Worm (Caenorhabditis elegans) whole organism, mixed stage, embryonic: ENCODE data around the gene dpf-2.

Source experiments
- M03D4.4 ChIP-seq: sonication (generic microtip); optimal IDR thresholded peaks from 2 replicates; lab custom pipeline; 2017; ENCODE audit warnings: mild to moderate bottlenecking, missing genetic modification characterization, missing compliant biosample characterization
- bed-3 ChIP-seq: fragments of 200-800 bp; sonication (Bioruptor generic); optimal IDR thresholded peaks from 3 replicates; lab custom pipeline; 2018; ENCODE audit warnings: mild to moderate bottlenecking, missing genetic modification characterization, moderate library complexity, missing compliant biosample characterization
- blmp-1 ChIP-seq: fragments of 150-350 bp; optimal IDR thresholded peaks from 2 replicates; lab custom pipeline; 2014; ENCODE audit warnings: missing biosample characterization, missing genetic modification characterization
- ceh-39 ChIP-seq: fragments of 150-350 bp; optimal IDR thresholded peaks from 2 replicates; lab custom pipeline; 2014; ENCODE audit warnings: missing biosample characterization, missing genetic modification characterization
- ceh-43 ChIP-seq: fragments of 200-800 bp; sonication (Bioruptor generic); optimal IDR thresholded peaks from 2 replicates; lab custom pipeline; 2018; ENCODE audit warnings: mild to moderate bottlenecking, missing genetic modification characterization, moderate library complexity, missing compliant biosample characterization
- ceh-83 ChIP-seq: fragments of 200-800 bp; sonication (Bioruptor generic); optimal IDR thresholded peaks from 2 replicates; lab custom pipeline; 2018; ENCODE audit warnings: mild to moderate bottlenecking, missing genetic modification characterization, missing compliant biosample characterization
- ces-1 ChIP-seq: fragments of 150-350 bp; optimal IDR thresholded peaks from 2 replicates; lab custom pipeline; 2014; ENCODE audit warnings: missing biosample characterization, missing genetic modification reagents, missing genetic modification characterization
- cnd-1 ChIP-seq: fragments of 200-800 bp; sonication (Bioruptor generic); optimal IDR thresholded peaks from 2 replicates; lab custom pipeline; 2018; ENCODE audit warnings: mild to moderate bottlenecking, missing genetic modification characterization, missing compliant biosample characterization
- drap-1 ChIP-seq: fragments of 200-800 bp; sonication (Bioruptor generic); optimal IDR thresholded peaks from 3 replicates; lab custom pipeline; 2018; ENCODE audit warnings: mild to moderate bottlenecking, missing genetic modification characterization, missing compliant biosample characterization
- elt-1 ChIP-seq: sonication (generic microtip); optimal IDR thresholded peaks from 2 replicates; lab custom pipeline; 2017; ENCODE audit warnings: missing genetic modification characterization, mild to moderate bottlenecking, missing compliant biosample characterization, antibody characterized with exemption, moderate library complexity, borderline replicate concordance; ENCODE audit not compliant: insufficient read depth
- elt-3 ChIP-seq: fragments of 150-350 bp; optimal IDR thresholded peaks from 2 replicates; lab custom pipeline; 2014; ENCODE audit warnings: missing biosample characterization, missing genetic modification characterization
- flh-1 ChIP-seq: fragments of 200-800 bp; sonication (Bioruptor generic); optimal IDR thresholded peaks from 2 replicates; lab custom pipeline; 2018; ENCODE audit warnings: mild to moderate bottlenecking, missing genetic modification characterization, moderate library complexity, missing compliant biosample characterization
- ham-2 ChIP-seq: fragments of 200-800 bp; sonication (Bioruptor generic); optimal IDR thresholded peaks from 2 replicates; lab custom pipeline; 2018; ENCODE audit warnings: mild to moderate bottlenecking, missing genetic modification characterization, missing compliant biosample characterization
- hlh-1 ChIP-seq: fragments of 150-350 bp; optimal IDR thresholded peaks from 2 replicates; lab custom pipeline; 2014; ENCODE audit warnings: missing biosample characterization, missing genetic modification reagents, missing genetic modification characterization
- lin-13 ChIP-seq: fragments of 150-350 bp; optimal IDR thresholded peaks from 2 replicates; lab custom pipeline; 2014; ENCODE audit warnings: missing biosample characterization, missing genetic modification characterization
- lin-32 ChIP-seq: fragments of 200-800 bp; sonication (Bioruptor generic); optimal IDR thresholded peaks from 2 replicates; lab custom pipeline; 2018; ENCODE audit warnings: mild to moderate bottlenecking, missing genetic modification characterization, missing compliant biosample characterization
- lsy-2 ChIP-seq: fragments of 150-350 bp; optimal IDR thresholded peaks from 2 replicates; lab custom pipeline; 2014; ENCODE audit warnings: missing biosample characterization, missing genetic modification characterization
- mab-5 ChIP-seq: fragments of 150-350 bp; optimal IDR thresholded peaks from 2 replicates; lab custom pipeline; 2014; ENCODE audit warnings: missing biosample characterization, missing genetic modification characterization
- mep-1 ChIP-seq: fragments of 150-350 bp; optimal IDR thresholded peaks from 2 replicates; lab custom pipeline; 2017; ENCODE audit warnings: missing biosample characterization, missing genetic modification reagents, missing genetic modification characterization, inconsistent platforms
- mls-2 ChIP-seq: sonication (generic microtip); optimal IDR thresholded peaks from 2 replicates; lab custom pipeline; 2016; ENCODE audit warnings: mild to moderate bottlenecking, missing genetic modification characterization, moderate library complexity, missing compliant biosample characterization
- nhr-12 ChIP-seq: fragments of 150-350 bp; optimal IDR thresholded peaks from 2 replicates; lab custom pipeline; 2014; ENCODE audit warnings: missing biosample characterization, missing genetic modification characterization
- nhr-2 ChIP-seq: fragments of 150-350 bp; optimal IDR thresholded peaks from 2 replicates; lab custom pipeline; 2014; ENCODE audit warnings: missing biosample characterization, missing genetic modification characterization
- nhr-237 ChIP-seq: fragments of 150-350 bp; optimal IDR thresholded peaks from 2 replicates; lab custom pipeline; 2014; ENCODE audit warnings: missing biosample characterization, missing genetic modification characterization
- nhr-28 ChIP-seq: fragments of 150-350 bp; optimal IDR thresholded peaks from 2 replicates; lab custom pipeline; 2014; ENCODE audit warnings: missing biosample characterization, missing genetic modification characterization
- nhr-76 ChIP-seq: sonication (generic microtip); optimal IDR thresholded peaks from 2 replicates; lab custom pipeline; 2017; ENCODE audit warnings: missing biosample characterization, missing genetic modification characterization
- pha-4 ChIP-seq: fragments of 150-350 bp; optimal IDR thresholded peaks from 2 replicates; lab custom pipeline; 2018; ENCODE audit warnings: missing biosample characterization, missing genetic modification reagents, missing genetic modification characterization
- sem-2 ChIP-seq: fragments of 200-800 bp; sonication (Bioruptor generic); optimal IDR thresholded peaks from 2 replicates; lab custom pipeline; 2018; ENCODE audit warnings: mild to moderate bottlenecking, missing genetic modification characterization, missing compliant biosample characterization
- snpc-4 ChIP-seq: fragments of 150-350 bp; optimal IDR thresholded peaks from 2 replicates; lab custom pipeline; 2014; ENCODE audit warnings: missing biosample characterization, missing genetic modification characterization
- sptf-1 ChIP-seq: sonication (generic microtip); optimal IDR thresholded peaks from 2 replicates; lab custom pipeline; 2017; ENCODE audit warnings: mild to moderate bottlenecking, missing genetic modification characterization, moderate library complexity, missing compliant biosample characterization
- tbx-8 ChIP-seq: fragments of 200-800 bp; sonication (Bioruptor generic); optimal IDR thresholded peaks from 2 replicates; lab custom pipeline; 2018; ENCODE audit warnings: mild to moderate bottlenecking, missing genetic modification characterization, moderate library complexity, missing compliant biosample characterization
- unc-120 ChIP-seq: sonication (generic microtip); optimal IDR thresholded peaks from 2 replicates; lab custom pipeline; 2017; ENCODE audit warnings: missing genetic modification characterization, missing compliant biosample characterization; ENCODE audit not compliant: poor library complexity, severe bottlenecking
- unc-39 ChIP-seq: fragments of 150-350 bp; optimal IDR thresholded peaks from 2 replicates; lab custom pipeline; 2014; ENCODE audit warnings: missing biosample characterization, missing genetic modification characterization
- unc-62 ChIP-seq: fragments of 150-350 bp; optimal IDR thresholded peaks from 2 replicates; lab custom pipeline; 2014; ENCODE audit warnings: missing biosample characterization, missing genetic modification reagents, missing genetic modification characterization
- zip-8 ChIP-seq: fragments of 150-350 bp; optimal IDR thresholded peaks from 2 replicates; lab custom pipeline; 2014; ENCODE audit warnings: missing biosample characterization, missing genetic modification characterization
- ztf-11 ChIP-seq: fragments of 150-350 bp; optimal IDR thresholded peaks from 2 replicates; lab custom pipeline; 2014; ENCODE audit warnings: missing biosample characterization, missing genetic modification characterization

dpf-2 gene

DNA sequence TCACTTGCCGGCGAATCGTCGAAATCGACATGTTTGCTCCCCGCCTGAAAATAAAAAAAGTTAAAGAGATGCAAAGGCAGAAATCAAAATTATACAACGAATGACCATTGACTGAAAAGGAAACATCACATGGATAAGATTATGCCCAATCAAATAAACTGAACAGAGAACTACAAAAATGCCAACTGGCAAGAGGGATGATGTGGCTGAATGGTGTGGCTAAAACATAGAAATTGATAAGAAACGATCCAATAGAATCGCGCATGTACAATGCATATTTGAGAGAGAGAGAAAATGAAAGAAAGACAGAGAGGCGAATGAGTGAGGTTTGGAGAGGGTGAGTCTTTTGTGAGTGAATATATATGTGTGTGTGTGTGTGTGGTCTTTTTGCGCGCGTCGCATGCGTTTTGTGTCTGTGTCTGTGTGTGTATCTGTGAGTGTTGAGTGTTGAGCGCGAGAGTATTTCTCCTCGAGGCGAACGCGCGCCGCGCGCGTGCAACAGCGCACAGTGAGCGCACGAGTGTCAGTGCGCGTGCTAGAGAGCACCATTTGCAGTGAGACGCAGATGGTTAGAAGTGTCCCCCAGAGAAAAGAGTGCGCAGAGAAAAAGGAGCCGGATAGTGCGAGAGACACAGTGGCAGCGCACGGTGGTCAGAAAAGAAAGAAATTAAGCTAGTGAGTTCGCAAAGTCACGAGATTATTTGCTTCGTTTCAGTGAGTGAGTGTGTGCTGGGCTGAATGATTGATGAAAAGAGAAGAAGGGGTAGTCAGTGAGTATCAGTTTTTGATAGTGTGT lies 13.0 kb upstream of the dpf-2 start, which contains the start of gene epn-1 (continued):
- peak; percentile 26 for TF ChIP-seq lsy-2 (tag; lab: Kevin White, UChicago)
- peak; percentile 59 for TF ChIP-seq nhr-12 (tag; lab: Kevin White, UChicago)
- peak; percentile 60 for TF ChIP-seq mab-5 (tag; lab: Kevin White, UChicago)
- no peak for TF ChIP-seq nhr-76 (tag; lab: Kevin White, UChicago)
- no peak for TF ChIP-seq snpc-4
- TF ChIP-seq M03D4.4, result peak; percentile 83
- TF ChIP-seq zip-8 (tag; lab: Kevin White, UChicago), result no peak
- TF ChIP-seq ham-2 (GFP tag; lab: Kevin White, UChicago), result peak; percentile 91
- TF ChIP-seq hlh-1 (tag; lab: Kevin White, UChicago), result peak; percentile 85
- TF ChIP-seq flh-1, result no peak
- TF ChIP-seq, all 35 proteins: peak for 24

DNA sequence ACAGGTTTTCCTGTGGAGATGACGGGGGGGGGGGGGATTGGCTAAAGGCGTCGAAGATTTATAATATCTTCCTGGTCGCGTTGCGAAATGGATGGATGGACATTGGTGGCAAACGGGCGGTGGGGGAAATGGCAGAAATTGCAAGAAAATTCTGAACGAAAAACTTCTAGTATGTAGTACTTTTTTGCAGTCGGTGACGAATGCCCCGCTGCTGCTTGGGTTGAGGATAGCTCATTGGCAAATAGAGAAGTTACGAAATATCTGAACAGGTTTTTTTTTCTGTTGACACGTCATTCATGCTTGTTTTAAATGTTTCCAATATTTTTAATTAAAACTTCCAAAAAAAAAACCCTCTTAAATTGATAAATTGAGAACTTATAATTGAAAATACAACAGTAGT lies 12.1 kb upstream of the dpf-2 start:
- no peak for TF ChIP-seq ham-2 (GFP tag; lab: Kevin White, UChicago)
- TF ChIP-seq sem-2 (GFP tag; lab: Kevin White, UChicago), result no peak
- no peak for TF ChIP-seq M03D4.4
- TF ChIP-seq mab-5 (tag; lab: Kevin White, UChicago), result no peak
- TF ChIP-seq elt-3 (tag; lab: Kevin White, UChicago), result no peak
- TF ChIP-seq, all 35 proteins: peak for 0

DNA sequence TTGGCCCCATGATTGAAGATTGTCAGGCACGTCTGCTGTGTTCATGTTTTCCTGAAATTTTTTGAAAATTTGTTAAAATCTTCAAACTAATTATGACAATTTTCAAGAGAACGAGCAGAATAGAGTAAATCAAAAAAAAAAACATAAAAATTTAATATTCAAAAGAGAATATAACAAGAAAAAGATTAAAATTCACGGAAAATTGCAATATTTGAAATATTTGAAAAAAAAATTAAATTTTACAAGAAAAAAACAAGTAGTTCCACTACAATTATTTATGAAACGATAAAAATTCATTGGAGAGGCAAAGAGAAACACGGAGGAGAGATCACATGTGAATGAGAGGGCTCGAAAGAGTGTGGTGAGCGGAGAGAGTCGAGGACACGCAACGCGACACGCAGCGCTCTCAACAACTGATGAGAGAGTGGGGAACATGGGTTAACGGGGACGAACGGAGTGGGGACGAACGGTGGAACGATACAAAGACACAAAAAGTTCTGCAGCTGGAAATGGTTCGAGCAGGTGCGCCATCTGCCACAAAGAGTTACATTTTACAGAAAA lies 7.1 kb upstream of the dpf-2 start, which contains the start of gene mbk-1:
TSS of gene mbk-1 (minus strand) at position 51 of the 561 bp plus-strand sequence.
- no peak for TF ChIP-seq tbx-8 (GFP tag; lab: Kevin White, UChicago)
- TF ChIP-seq flh-1, result no peak
- TF ChIP-seq mep-1 (tag; lab: Kevin White, UChicago), result peak; percentile 43
- TF ChIP-seq lin-13 (tag; lab: Kevin White, UChicago), result no peak
- TF ChIP-seq M03D4.4, result no peak
- peak; percentile 63 for TF ChIP-seq ces-1
- TF ChIP-seq ceh-39 (tag; lab: Kevin White, UChicago), result peak; percentile 69
- TF ChIP-seq nhr-2 (tag; lab: Kevin White, UChicago), result peak; percentile 45
- no peak for TF ChIP-seq ceh-83
- peak; percentile 10 for TF ChIP-seq lsy-2 (tag; lab: Kevin White, UChicago)
- TF ChIP-seq nhr-28, result no peak
- TF ChIP-seq pha-4 (tag; lab: Kevin White, UChicago), result no peak
- no peak for TF ChIP-seq drap-1 (GFP tag; lab: Kevin White, UChicago)
- TF ChIP-seq ceh-43 (GFP tag; lab: Kevin White, UChicago), result no peak
- TF ChIP-seq unc-120 (tag; lab: Kevin White, UChicago), result no peak
- no peak for TF ChIP-seq cnd-1
- no peak for TF ChIP-seq nhr-76 (tag; lab: Kevin White, UChicago)
- TF ChIP-seq nhr-12 (tag; lab: Kevin White, UChicago), result no peak
- no peak for TF ChIP-seq zip-8 (tag; lab: Kevin White, UChicago)
- TF ChIP-seq lin-32, result no peak
- TF ChIP-seq sem-2 (GFP tag; lab: Kevin White, UChicago), result no peak
- TF ChIP-seq elt-3 (tag; lab: Kevin White, UChicago), result peak; percentile 40
- TF ChIP-seq unc-39 (tag; lab: Kevin White, UChicago), result no peak
- peak; percentile 78 for TF ChIP-seq hlh-1 (tag; lab: Kevin White, UChicago)
- peak; percentile 17 for TF ChIP-seq unc-62
- TF ChIP-seq blmp-1, result no peak
- peak; percentile 50 for TF ChIP-seq nhr-237 (tag; lab: Kevin White, UChicago)
- TF ChIP-seq mls-2 (tag; lab: Kevin White, UChicago), result no peak
- TF ChIP-seq sptf-1 (tag; lab: Kevin White, UChicago), result peak; percentile 46
- no peak for TF ChIP-seq mab-5 (tag; lab: Kevin White, UChicago)
- no peak for TF ChIP-seq ham-2 (GFP tag; lab: Kevin White, UChicago)
- no peak for TF ChIP-seq ztf-11
- TF ChIP-seq bed-3, result no peak
- no peak for TF ChIP-seq elt-1
- no peak for TF ChIP-seq snpc-4
